Fruit fly (Drosophila melanogaster) whole organism, adult: ENCODE data around the gene pie.

Experiments
- CG11617 ChIP-seq: fragments of 200-800 bp; sonication (Bioruptor generic); optimal IDR thresholded peaks from 2 replicates; lab custom pipeline; 2017; ENCODE audit warnings: mild to moderate bottlenecking, missing biosample characterization, missing genetic modification reagents, missing genetic modification characterization
- CG12768 ChIP-seq: fragments of 200-800 bp; sonication (Bioruptor generic); optimal IDR thresholded peaks from 2 replicates; lab custom pipeline; 2017; ENCODE audit warnings: missing biosample characterization, missing genetic modification characterization, mild to moderate bottlenecking, moderate library complexity, missing genetic modification reagents
- CG14711 ChIP-seq: fragments of 200-800 bp; sonication (Bioruptor generic); optimal IDR thresholded peaks from 2 replicates; lab custom pipeline; 2018; ENCODE audit warnings: missing biosample characterization, mild to moderate bottlenecking, missing genetic modification characterization, moderate library complexity
- CG1620 ChIP-seq: fragments of 200-800 bp; sonication (Bioruptor generic); optimal IDR thresholded peaks from 2 replicates; lab custom pipeline; 2016; ENCODE audit warnings: missing biosample characterization, missing genetic modification characterization
- CG33017 ChIP-seq: fragments of 200-800 bp; sonication (Bioruptor generic); optimal IDR thresholded peaks from 2 replicates; lab custom pipeline; 2018; ENCODE audit warnings: missing biosample characterization, mild to moderate bottlenecking, missing genetic modification characterization, moderate library complexity
- CG5204 ChIP-seq: fragments of 200-800 bp; sonication (Bioruptor generic); optimal IDR thresholded peaks from 2 replicates; lab custom pipeline; 2016; ENCODE audit warnings: missing biosample characterization, missing genetic modification characterization
- CG7045 ChIP-seq: fragments of 200-800 bp; sonication (Bioruptor generic); optimal IDR thresholded peaks from 2 replicates; lab custom pipeline; 2017; ENCODE audit warnings: missing biosample characterization, mild to moderate bottlenecking, missing genetic modification characterization
- CG7101 ChIP-seq: fragments of 200-800 bp; sonication (Bioruptor generic); optimal IDR thresholded peaks from 2 replicates; lab custom pipeline; 2018; ENCODE audit warnings: missing biosample characterization, mild to moderate bottlenecking, missing genetic modification characterization, moderate library complexity
- Clk ChIP-seq: fragments of 200-800 bp; sonication (Bioruptor generic); optimal IDR thresholded peaks from 2 replicates; lab custom pipeline; 2017; ENCODE audit warnings: missing biosample characterization, missing genetic modification characterization
- Crg-1 ChIP-seq: fragments of 200-800 bp; sonication (Bioruptor generic); optimal IDR thresholded peaks from 2 replicates; lab custom pipeline; 2016; ENCODE audit warnings: missing biosample characterization, missing genetic modification characterization
- Hr96 ChIP-seq: fragments of 200-800 bp; sonication (Bioruptor generic); optimal IDR thresholded peaks from 2 replicates; lab custom pipeline; 2016; ENCODE audit warnings: missing biosample characterization, missing genetic modification characterization
- Mnt ChIP-seq: fragments of 200-800 bp; sonication (Bioruptor generic); optimal IDR thresholded peaks from 2 replicates; lab custom pipeline; 2016; ENCODE audit warnings: missing biosample characterization, mild to moderate bottlenecking, missing genetic modification characterization
- bab1 ChIP-seq: fragments of 200-800 bp; sonication (Bioruptor generic); optimal IDR thresholded peaks from 3 replicates; lab custom pipeline; 2019; ENCODE audit warnings: missing biosample characterization, mild to moderate bottlenecking, missing genetic modification characterization, moderate library complexity
- cic ChIP-seq: fragments of 200-800 bp; sonication (Bioruptor generic); optimal IDR thresholded peaks from 2 replicates; lab custom pipeline; 2017; ENCODE audit warnings: missing biosample characterization, mild to moderate bottlenecking, missing genetic modification characterization, moderate library complexity
- cnc ChIP-seq, 2 experiments: fragments of >200 bp; optimal IDR thresholded peaks; 2 replicates each; lab custom pipeline; 2017
- kay ChIP-seq: fragments of 200-800 bp; sonication (Bioruptor generic); peaks from one replicate; lab custom pipeline; 2016; ENCODE audit warnings: missing biosample characterization, missing genetic modification characterization, borderline replicate concordance
- ovo ChIP-seq: fragments of 200-800 bp; sonication (Bioruptor generic); optimal IDR thresholded peaks from 2 replicates; lab custom pipeline; 2016; ENCODE audit warnings: missing biosample characterization, missing genetic modification characterization
- pad ChIP-seq: fragments of 200-800 bp; sonication (Bioruptor generic); optimal IDR thresholded peaks from 3 replicates; lab custom pipeline; 2017; ENCODE audit warnings: missing biosample characterization, missing genetic modification characterization, mild to moderate bottlenecking, moderate library complexity, missing genetic modification reagents
- tj ChIP-seq: fragments of 200-800 bp; sonication (Bioruptor generic); optimal IDR thresholded peaks from 3 replicates; lab custom pipeline; 2017; ENCODE audit warnings: missing biosample characterization, mild to moderate bottlenecking, missing genetic modification characterization, moderate library complexity
- toe ChIP-seq: fragments of 200-800 bp; sonication (Bioruptor generic); optimal IDR thresholded peaks from 2 replicates; lab custom pipeline; 2016; ENCODE audit warnings: missing biosample characterization, missing genetic modification characterization

Gene pie

dm6 chr2L:10422643-10423606 lies at the start of gene pie, which contains the start of gene Wdfy2:
TSS of gene pie (minus strand) at chr2L:10422780.
TSS of gene Wdfy2 (plus strand) at chr2L:10423291.
- TF ChIP-seq kay (GFP tag; lab: Kevin White, UChicago) = peak; percentile 68
- peak; percentile 88 for TF ChIP-seq tj (GFP tag; lab: Kevin White, UChicago)
- TF ChIP-seq CG5204 (GFP tag; lab: Kevin White, UChicago) = no peak
- TF ChIP-seq bab1 = peak; percentile 4
- TF ChIP-seq toe = no peak

dm6 chr2L:10472257-10472656 lies 49.7 kb upstream of the pie start:
- TF ChIP-seq Crg-1 (GFP tag; lab: Kevin White, UChicago) = no peak
- TF ChIP-seq kay (GFP tag; lab: Kevin White, UChicago) = peak; percentile 67

- no peak for TF ChIP-seq Crg-1 (GFP tag; lab: Kevin White, UChicago)
- no peak for TF ChIP-seq kay (GFP tag; lab: Kevin White, UChicago)
- no peak for TF ChIP-seq cnc (optimal IDR thresholded peaks at IDR 0.05; lab: Kevin White, UChicago)
- no peak for TF ChIP-seq CG5204 (GFP tag; lab: Kevin White, UChicago)
- TF ChIP-seq toe = no peak
- no peak for TF ChIP-seq tj (GFP tag; lab: Kevin White, UChicago)
- no peak for TF ChIP-seq CG11617
Measured at dm6 chr2L:10470211-10470610, 47.6 kb upstream of the pie start.

- TF ChIP-seq bab1 (no peak), CG12768 (GFP tag; lab: Kevin White, UChicago) (no peak), CG14711 (tag; lab: Kevin White, UChicago) (no peak), toe (no peak)
Measured at dm6 chr2L:10468978-10469377, 46.4 kb upstream of the pie start.

- peak; percentile 15 for TF ChIP-seq CG7045 (GFP tag; lab: Kevin White, UChicago)
- TF ChIP-seq kay (GFP tag; lab: Kevin White, UChicago) = peak; percentile 11
- no peak for TF ChIP-seq tj (GFP tag; lab: Kevin White, UChicago)
Measured at dm6 chr2L:10468388-10468787, 45.8 kb upstream of the pie start.

- TF ChIP-seq ovo (GFP tag; lab: Kevin White, UChicago) (no peak), CG5204 (GFP tag; lab: Kevin White, UChicago) (no peak), Clk (GFP tag; lab: Kevin White, UChicago) (no peak), Crg-1 (GFP tag; lab: Kevin White, UChicago) (no peak), cnc (optimal IDR thresholded peaks at IDR 0.05; lab: Kevin White, UChicago) (no peak), CG14711 (tag; lab: Kevin White, UChicago) (no peak), bab1 (no peak), CG12768 (GFP tag; lab: Kevin White, UChicago) (no peak), CG1620 (GFP tag; lab: Kevin White, UChicago) (no peak), Hr96 (no peak), CG11617 (no peak), kay (GFP tag; lab: Kevin White, UChicago) (no peak), Mnt (GFP tag; lab: Kevin White, UChicago) (no peak)
Measured at dm6 chr2L:10466865-10467270, 44.3 kb upstream of the pie start.

dm6 chr2L:10458979-10459378 lies 36.4 kb upstream of the pie start:
- no peak for TF ChIP-seq pad (GFP tag; lab: Kevin White, UChicago)
- no peak for TF ChIP-seq cic
- TF ChIP-seq toe = no peak
- no peak for TF ChIP-seq Clk (GFP tag; lab: Kevin White, UChicago)
- TF ChIP-seq Crg-1 (GFP tag; lab: Kevin White, UChicago) = no peak
- TF ChIP-seq CG14711 (tag; lab: Kevin White, UChicago) = no peak
- no peak for TF ChIP-seq ovo (GFP tag; lab: Kevin White, UChicago)
- no peak for TF ChIP-seq Mnt (GFP tag; lab: Kevin White, UChicago)
- no peak for TF ChIP-seq CG5204 (GFP tag; lab: Kevin White, UChicago)
- TF ChIP-seq Hr96 = no peak
- no peak for TF ChIP-seq kay (GFP tag; lab: Kevin White, UChicago)
- no peak for TF ChIP-seq cnc (optimal IDR thresholded peaks at IDR 0.05; lab: Kevin White, UChicago)
- TF ChIP-seq CG7045 (GFP tag; lab: Kevin White, UChicago) = no peak
- no peak for TF ChIP-seq CG12768 (GFP tag; lab: Kevin White, UChicago)
- TF ChIP-seq bab1 = no peak
- no peak for TF ChIP-seq CG33017 (tag; lab: Kevin White, UChicago)
- no peak for TF ChIP-seq CG11617
- no peak for TF ChIP-seq CG1620 (GFP tag; lab: Kevin White, UChicago)
- TF ChIP-seq tj (GFP tag; lab: Kevin White, UChicago) = no peak
- TF ChIP-seq CG7101 (tag; lab: Kevin White, UChicago) = no peak
